Worm (Caenorhabditis elegans) whole organism, L1 larva: ENCODE measurements around the gene tbx-33.

Source experiments
- C16A3.4 ChIP-seq: fragments of 150-350 bp; optimal IDR thresholded peaks from 2 replicates; lab custom pipeline; 2014; ENCODE audit warnings: missing biosample characterization, missing genetic modification characterization
- F16B12.6 ChIP-seq: fragments of 150-350 bp; optimal IDR thresholded peaks from 2 replicates; lab custom pipeline; 2014; ENCODE audit warnings: missing biosample characterization, missing genetic modification characterization
- Y116A8C.19 ChIP-seq: sonication (generic microtip); optimal IDR thresholded peaks from 2 replicates; lab custom pipeline; 2016; ENCODE audit warnings: missing compliant biosample characterization, missing genetic modification characterization, borderline replicate concordance
- alr-1 ChIP-seq: fragments of 200-800 bp; sonication (Bioruptor generic); optimal IDR thresholded peaks from 2 replicates; lab custom pipeline; 2018; ENCODE audit warnings: borderline replicate concordance, mild to moderate bottlenecking, missing genetic modification characterization, missing compliant biosample characterization
- blmp-1 ChIP-seq: fragments of 150-350 bp; optimal IDR thresholded peaks from 2 replicates; lab custom pipeline; 2014; ENCODE audit warnings: missing biosample characterization, missing genetic modification characterization
- ceh-63 ChIP-seq: fragments of 200-800 bp; sonication (Bioruptor generic); optimal IDR thresholded peaks from 2 replicates; lab custom pipeline; 2018; ENCODE audit warnings: mild to moderate bottlenecking, missing genetic modification characterization, missing compliant biosample characterization
- ceh-90 ChIP-seq: sonication (generic microtip); optimal IDR thresholded peaks from 2 replicates; lab custom pipeline; 2016; ENCODE audit warnings: missing genetic modification characterization, missing compliant biosample characterization
- ces-1 ChIP-seq: fragments of 150-350 bp; optimal IDR thresholded peaks from 2 replicates; lab custom pipeline; 2014; ENCODE audit warnings: missing biosample characterization, missing genetic modification reagents, missing genetic modification characterization
- dsc-1 ChIP-seq: sonication (generic microtip); optimal IDR thresholded peaks from 2 replicates; lab custom pipeline; 2016; ENCODE audit warnings: mild to moderate bottlenecking, missing genetic modification characterization, missing compliant biosample characterization
- efl-1 ChIP-seq, 4 experiments: fragments of 150-350 bp; optimal IDR thresholded peaks in 3 of 4; peaks in 1 of 4; 1 replicate in 1 of 4; 2 replicates in 3 of 4; lab custom pipeline; 2014; ENCODE audit warnings: missing biosample characterization in 2 of 4, missing genetic modification characterization in 2 of 4, missing genetic modification reagents in 2 of 4
- egl-27 ChIP-seq, 2 experiments: fragments of 150-350 bp in 1 of 2; sonication (generic microtip); optimal IDR thresholded peaks; 3 replicates each; lab custom pipeline; 2017 to 2018; ENCODE audit warnings: missing biosample characterization in 2 of 2, missing genetic modification characterization in 2 of 2, missing genetic modification reagents in 2 of 2
- elt-2 ChIP-seq: sonication (generic microtip); optimal IDR thresholded peaks from 2 replicates; lab custom pipeline; 2016; ENCODE audit warnings: missing genetic modification characterization, mild to moderate bottlenecking, inconsistent platforms, missing compliant biosample characterization, missing genetic modification reagents
- elt-3 ChIP-seq, 6 experiments: fragments of 150-350 bp in 1 of 6; sonication (generic microtip); optimal IDR thresholded peaks; 2 replicates each; lab custom pipeline; 2017 to 2018; ENCODE audit warnings: missing biosample characterization in 6 of 6, missing genetic modification characterization in 6 of 6, inconsistent platforms in 1 of 6
- ets-5 ChIP-seq: fragments of 200-800 bp; sonication (Bioruptor generic); IDR thresholded peaks from 2 replicates; pipeline ENCODE4 v1.3.6; 2022; ENCODE audit warnings: missing genetic modification characterization, missing compliant biosample characterization
- fkh-10 ChIP-seq: sonication (generic microtip); optimal IDR thresholded peaks from 2 replicates; lab custom pipeline; 2017; ENCODE audit warnings: missing biosample characterization, missing genetic modification reagents, missing genetic modification characterization
- fkh-4 ChIP-seq: sonication (generic microtip); optimal IDR thresholded peaks from 2 replicates; lab custom pipeline; 2016; ENCODE audit warnings: missing compliant biosample characterization, missing genetic modification characterization, borderline replicate concordance
- fkh-8 ChIP-seq: sonication (generic microtip); optimal IDR thresholded peaks from 2 replicates; lab custom pipeline; 2016; ENCODE audit warnings: mild to moderate bottlenecking, missing genetic modification characterization, missing compliant biosample characterization
- fos-1 ChIP-seq: fragments of 150-350 bp; optimal IDR thresholded peaks from 2 replicates; lab custom pipeline; 2014; ENCODE audit warnings: missing biosample characterization, missing genetic modification characterization
- isw-1 ChIP-seq: fragments of 200-800 bp; sonication (Bioruptor generic); IDR thresholded peaks from 2 replicates; pipeline ENCODE4 v1.3.6; 2022; ENCODE audit warnings: missing genetic modification characterization, missing compliant biosample characterization
- lin-14 ChIP-seq: fragments of 200-800 bp; sonication (Bioruptor generic); optimal IDR thresholded peaks from 2 replicates; lab custom pipeline; 2018; ENCODE audit warnings: mild to moderate bottlenecking, missing genetic modification characterization, moderate library complexity, missing compliant biosample characterization
- lin-35 ChIP-seq, 2 experiments: fragments of 150-350 bp; optimal IDR thresholded peaks; 2 replicates each; lab custom pipeline; 2014; ENCODE audit warnings: missing biosample characterization in 2 of 2, missing genetic modification characterization in 2 of 2, missing genetic modification reagents in 2 of 2
- lin-39 ChIP-seq: fragments of 150-350 bp; optimal IDR thresholded peaks from 2 replicates; lab custom pipeline; 2014; ENCODE audit warnings: missing biosample characterization, missing genetic modification reagents, missing genetic modification characterization
- lsy-2 ChIP-seq, 2 experiments: fragments of 150-350 bp; optimal IDR thresholded peaks; 2 replicates each; lab custom pipeline; 2014; ENCODE audit warnings: missing biosample characterization in 2 of 2, missing genetic modification characterization in 2 of 2
- mdl-1 ChIP-seq, 2 experiments: fragments of 150-350 bp; optimal IDR thresholded peaks; 2 replicates each; lab custom pipeline; 2014 to 2017; ENCODE audit warnings: missing biosample characterization in 2 of 2, missing genetic modification characterization in 2 of 2, inconsistent platforms in 1 of 2
- mep-1 ChIP-seq: fragments of 150-350 bp; optimal IDR thresholded peaks from 2 replicates; lab custom pipeline; 2014; ENCODE audit warnings: missing biosample characterization, missing genetic modification characterization
- nhr-11 ChIP-seq: fragments of 150-350 bp; optimal IDR thresholded peaks from 2 replicates; lab custom pipeline; 2014; ENCODE audit warnings: missing biosample characterization, missing genetic modification characterization
- nhr-20 ChIP-seq: sonication (generic microtip); optimal IDR thresholded peaks from 2 replicates; lab custom pipeline; 2016; ENCODE audit warnings: mild to moderate bottlenecking, missing genetic modification characterization, missing compliant biosample characterization
- nhr-237 ChIP-seq: fragments of 150-350 bp; optimal IDR thresholded peaks from 2 replicates; lab custom pipeline; 2014; ENCODE audit warnings: missing biosample characterization, missing genetic modification characterization
- nhr-47 ChIP-seq: sonication (generic microtip); optimal IDR thresholded peaks from 2 replicates; lab custom pipeline; 2016; ENCODE audit warnings: mild to moderate bottlenecking, missing genetic modification characterization, moderate library complexity, missing compliant biosample characterization
- nhr-77 ChIP-seq: fragments of 150-350 bp; optimal IDR thresholded peaks from 2 replicates; lab custom pipeline; 2014; ENCODE audit warnings: missing biosample characterization, missing genetic modification characterization
- nhr-84 ChIP-seq: sonication (generic microtip); optimal IDR thresholded peaks from 2 replicates; lab custom pipeline; 2017; ENCODE audit warnings: missing biosample characterization, missing genetic modification characterization
- nhr-85 ChIP-seq: sonication (generic microtip); peaks from one replicate; lab custom pipeline; 2016; ENCODE audit warnings: missing genetic modification characterization, inconsistent platforms, missing compliant biosample characterization
- nhr-90 ChIP-seq: sonication (generic microtip); optimal IDR thresholded peaks from 2 replicates; lab custom pipeline; 2016; ENCODE audit warnings: mild to moderate bottlenecking, missing genetic modification characterization, missing compliant biosample characterization; ENCODE audit not compliant: poor library complexity
- pqm-1 ChIP-seq: sonication (generic microtip); optimal IDR thresholded peaks from 3 replicates; lab custom pipeline; 2017; ENCODE audit warnings: missing biosample characterization, missing genetic modification characterization
- rnt-1 ChIP-seq: sonication (generic microtip); optimal IDR thresholded peaks from 2 replicates; lab custom pipeline; 2016; ENCODE audit warnings: mild to moderate bottlenecking, missing genetic modification characterization, moderate library complexity, missing compliant biosample characterization
- snpc-4 ChIP-seq: fragments of 150-350 bp; optimal IDR thresholded peaks from 2 replicates; lab custom pipeline; 2014; ENCODE audit warnings: missing biosample characterization, missing genetic modification characterization
- snu-23 ChIP-seq: sonication (generic microtip); optimal IDR thresholded peaks from 2 replicates; lab custom pipeline; 2016; ENCODE audit warnings: missing genetic modification characterization, missing compliant biosample characterization
- sox-4 ChIP-seq: sonication (generic microtip); optimal IDR thresholded peaks from 2 replicates; lab custom pipeline; 2016; ENCODE audit warnings: missing genetic modification characterization, missing compliant biosample characterization
- sptf-1 ChIP-seq: fragments of 150-350 bp; optimal IDR thresholded peaks from 2 replicates; lab custom pipeline; 2014; ENCODE audit warnings: missing biosample characterization, missing genetic modification characterization
- sup-37 ChIP-seq: fragments of 200-800 bp; sonication (Bioruptor generic); optimal IDR thresholded peaks from 2 replicates; lab custom pipeline; 2018; ENCODE audit warnings: mild to moderate bottlenecking, missing genetic modification characterization, missing compliant biosample characterization
- swsn-7 ChIP-seq: sonication (generic microtip); optimal IDR thresholded peaks from 2 replicates; lab custom pipeline; 2016; ENCODE audit warnings: missing genetic modification characterization, missing compliant biosample characterization
- unc-62 ChIP-seq: fragments of 150-350 bp; optimal IDR thresholded peaks from 2 replicates; lab custom pipeline; 2014; ENCODE audit warnings: missing biosample characterization, missing genetic modification reagents, missing genetic modification characterization
- unc-86 ChIP-seq: sonication (generic microtip); optimal IDR thresholded peaks from 2 replicates; lab custom pipeline; 2016; ENCODE audit warnings: missing genetic modification characterization, missing compliant biosample characterization
- unc-98 ChIP-seq: fragments of 200-800 bp; sonication (Bioruptor generic); IDR thresholded peaks from 2 replicates; pipeline ENCODE4 v1.3.6; 2022; ENCODE audit warnings: missing genetic modification characterization, missing compliant biosample characterization
- vab-15 ChIP-seq: sonication (generic microtip); optimal IDR thresholded peaks from 2 replicates; lab custom pipeline; 2017; ENCODE audit warnings: missing genotype, mild to moderate bottlenecking, missing genetic modification characterization, missing compliant biosample characterization
- xbp-1 ChIP-seq: sonication (generic microtip); optimal IDR thresholded peaks from 2 replicates; lab custom pipeline; 2016; ENCODE audit warnings: missing genetic modification characterization, missing compliant biosample characterization
- zip-4 ChIP-seq: fragments of 200-800 bp; sonication (Bioruptor generic); optimal IDR thresholded peaks from 2 replicates; lab custom pipeline; 2018; ENCODE audit warnings: mild to moderate bottlenecking, missing genetic modification characterization, moderate library complexity, missing compliant biosample characterization
- ztf-11 ChIP-seq, 2 experiments: sonication (generic microtip); optimal IDR thresholded peaks; 2 replicates each; lab custom pipeline; 2016 to 2017; ENCODE audit warnings: missing genetic modification characterization in 2 of 2, missing biosample characterization in 1 of 2, missing compliant biosample characterization in 1 of 2

The tbx-33 gene

DNA sequence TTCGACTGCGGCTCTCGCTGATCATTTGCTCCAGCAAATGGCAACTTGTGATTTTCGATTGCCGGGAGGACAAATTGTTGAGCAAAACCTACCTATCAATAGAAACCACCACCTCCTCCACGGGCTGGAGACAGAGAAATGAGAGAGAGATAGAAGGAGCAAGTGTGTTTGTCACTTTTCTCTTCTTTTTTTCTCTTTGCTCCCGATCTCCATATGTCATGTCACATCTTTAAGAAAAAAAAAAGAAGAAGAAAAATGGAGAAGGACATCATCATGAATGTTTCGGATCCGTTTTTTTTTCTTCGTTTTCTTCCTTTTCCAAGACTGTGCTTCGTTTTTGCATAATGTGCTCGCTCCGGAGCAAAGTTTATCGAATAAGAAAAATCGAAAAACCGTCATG, 24.1 kb upstream of the tbx-33 start:
- no peak for TF ChIP-seq nhr-47 (tag; lab: Kevin White, UChicago)
- TF ChIP-seq ceh-90 (tag; lab: Kevin White, UChicago) = no peak
- TF ChIP-seq C16A3.4 (tag; lab: Kevin White, UChicago) = no peak
- TF ChIP-seq sptf-1 (tag; lab: Kevin White, UChicago) = no peak
- no peak for TF ChIP-seq isw-1 (GFP tag; lab: Robert Waterston, UW)
- no peak for TF ChIP-seq unc-86
- TF ChIP-seq fkh-10 (GFP tag; lab: Kevin White, UChicago) = peak; percentile 20
- no peak for TF ChIP-seq unc-98 (GFP tag; lab: Robert Waterston, UW)
- peak; percentile 72 for TF ChIP-seq lin-14 (GFP tag; lab: Kevin White, UChicago)
- no peak for TF ChIP-seq sox-4 (tag; lab: Kevin White, UChicago)
- peak; percentile 26 for TF ChIP-seq snu-23 (GFP tag; lab: Kevin White, UChicago)
- TF ChIP-seq dsc-1 = peak; percentile 17
- no peak for TF ChIP-seq zip-4 (GFP tag; lab: Kevin White, UChicago)
- TF ChIP-seq swsn-7 = no peak
- no peak for TF ChIP-seq lin-35 (GFP tag; optimal IDR thresholded peaks at IDR 0.05; lab: Kevin White, UChicago)
- no peak for TF ChIP-seq ces-1 (GFP tag; lab: Kevin White, UChicago)
- TF ChIP-seq blmp-1 = no peak
- TF ChIP-seq sup-37 (GFP tag; lab: Kevin White, UChicago) = no peak
- no peak for TF ChIP-seq pqm-1 (tag; lab: Kevin White, UChicago)
- TF ChIP-seq rnt-1 (tag; lab: Kevin White, UChicago) = no peak
- no peak for TF ChIP-seq F16B12.6 (tag; lab: Kevin White, UChicago)
- TF ChIP-seq ets-5 = no peak
- no peak for TF ChIP-seq ztf-11 (tag; optimal IDR thresholded peaks at IDR 0.05; lab: Kevin White, UChicago)
- TF ChIP-seq ceh-63 (GFP tag; lab: Kevin White, UChicago) = no peak
- no peak for TF ChIP-seq elt-3 (tag; optimal IDR thresholded peaks at IDR 0.05; lab: Kevin White, UChicago)
- TF ChIP-seq nhr-237 (tag; lab: Kevin White, UChicago) = no peak
- no peak for TF ChIP-seq mdl-1 (tag; optimal IDR thresholded peaks at IDR 0.05; lab: Kevin White, UChicago)
- no peak for TF ChIP-seq lin-39 (tag; lab: Kevin White, UChicago)
- TF ChIP-seq egl-27 (tag; optimal IDR thresholded peaks at IDR 0.05; lab: Kevin White, UChicago) = no peak
- TF ChIP-seq nhr-11 = no peak
- no peak for TF ChIP-seq nhr-90
- TF ChIP-seq nhr-84 (tag; lab: Kevin White, UChicago) = no peak
- TF ChIP-seq elt-2 (tag; lab: Kevin White, UChicago) = no peak
- TF ChIP-seq nhr-77 (tag; lab: Kevin White, UChicago) = peak; percentile 29
- TF ChIP-seq nhr-20 (tag; lab: Kevin White, UChicago) = no peak
- no peak for TF ChIP-seq Y116A8C.19 (tag; lab: Kevin White, UChicago)
- TF ChIP-seq snpc-4 (tag; lab: Kevin White, UChicago) = no peak
- TF ChIP-seq vab-15 (tag; lab: Kevin White, UChicago) = no peak
- TF ChIP-seq mep-1 = peak; percentile 22
- peak in 1 of 2 experiments; percentile 34 for TF ChIP-seq lsy-2 (tag; optimal IDR thresholded peaks at IDR 0.05; lab: Kevin White, UChicago)
- TF ChIP-seq fkh-8 (tag; lab: Kevin White, UChicago) = no peak
- peak in 1 of 2 experiments; percentile 2 for TF ChIP-seq efl-1 (optimal IDR thresholded peaks at IDR 0.05; lab: Kevin White, UChicago)
- no peak for TF ChIP-seq efl-1 (GFP tag; optimal IDR thresholded peaks at IDR 0.05 in 1 of 2; lab: Kevin White, UChicago)
- no peak for TF ChIP-seq unc-62 (GFP tag; lab: Kevin White, UChicago)
- no peak for TF ChIP-seq fkh-4
- TF ChIP-seq xbp-1 (tag; lab: Kevin White, UChicago) = no peak
- no peak for TF ChIP-seq nhr-85
- TF ChIP-seq alr-1 (tag; lab: Kevin White, UChicago) = no peak
- TF ChIP-seq fos-1 (tag; lab: Kevin White, UChicago) = no peak
